Worm (Caenorhabditis elegans) whole organism, young adult: Measurements from ENCODE around the gene Y45G5AM.5.

Experiments
- C17E4.6 ChIP-seq: fragments of 200-800 bp; sonication (Bioruptor generic); IDR thresholded peaks from 2 replicates; pipeline ENCODE4 v1.3.6; 2022; ENCODE audit warnings: missing genetic modification reagents, missing genetic modification characterization, missing compliant biosample characterization
- D2030.7 ChIP-seq: fragments of 200-800 bp; sonication (Bioruptor generic); IDR thresholded peaks from 2 replicates; pipeline ENCODE4 v1.3.6; 2022; ENCODE audit warnings: missing genetic modification reagents, missing genetic modification characterization, missing compliant biosample characterization
- F33H1.4 ChIP-seq: fragments of 200-800 bp; sonication (Bioruptor generic); IDR thresholded peaks from 2 replicates; pipeline ENCODE4 v1.3.6; 2022; ENCODE audit warnings: missing genetic modification reagents, missing genetic modification characterization, missing compliant biosample characterization
- F49E8.2 ChIP-seq: sonication (generic microtip); optimal IDR thresholded peaks from 3 replicates; lab custom pipeline; 2017; ENCODE audit warnings: missing genetic modification characterization, mild to moderate bottlenecking, missing compliant biosample characterization, antibody characterized with exemption, moderate library complexity; ENCODE audit not compliant: insufficient read depth
- T26A5.8 ChIP-seq: sonication (generic microtip); optimal IDR thresholded peaks from 2 replicates; lab custom pipeline; 2016; ENCODE audit warnings: missing genetic modification characterization, missing compliant biosample characterization
- atf-7 ChIP-seq: sonication (generic microtip); optimal IDR thresholded peaks from 2 replicates; lab custom pipeline; 2017; ENCODE audit warnings: mild to moderate bottlenecking, missing genetic modification characterization, missing compliant biosample characterization
- attf-3 ChIP-seq: fragments of 200-800 bp; sonication (Bioruptor generic); conservative IDR thresholded peaks from 2 replicates; pipeline ENCODE4 v1.3.6; 2022; ENCODE audit warnings: missing genetic modification reagents, missing genetic modification characterization, missing compliant biosample characterization
- attf-6 ChIP-seq: fragments of 200-800 bp; sonication (Bioruptor generic); IDR thresholded peaks from 2 replicates; pipeline ENCODE4 v1.3.6; 2022; ENCODE audit warnings: missing genetic modification reagents, missing genetic modification characterization, missing compliant biosample characterization
- bed-1 ChIP-seq: fragments of 200-800 bp; sonication (Bioruptor generic); IDR thresholded peaks from 2 replicates; pipeline ENCODE4 v1.3.6; 2022; ENCODE audit warnings: missing genetic modification reagents, missing genetic modification characterization, missing compliant biosample characterization
- cebp-2 ChIP-seq: fragments of 200-800 bp; sonication (Bioruptor generic); IDR thresholded peaks from 2 replicates; pipeline ENCODE4 v1.3.6; 2022; ENCODE audit warnings: missing genetic modification characterization, missing compliant biosample characterization
- ceh-100 ChIP-seq: fragments of 200-800 bp; sonication (Bioruptor generic); IDR thresholded peaks from 2 replicates; pipeline ENCODE4 v1.3.6; 2022; ENCODE audit warnings: missing genetic modification reagents, missing genetic modification characterization, missing compliant biosample characterization
- ceh-79 ChIP-seq: sonication (generic microtip); optimal IDR thresholded peaks from 2 replicates; lab custom pipeline; 2017; ENCODE audit warnings: mild to moderate bottlenecking, missing genetic modification characterization, missing compliant biosample characterization
- ceh-91 ChIP-seq: fragments of 200-800 bp; sonication (Bioruptor generic); IDR thresholded peaks from 2 replicates; pipeline ENCODE4 v1.3.6; 2022; ENCODE audit warnings: missing genetic modification reagents, missing genetic modification characterization, missing compliant biosample characterization
- chd-7 ChIP-seq: sonication (generic microtip); optimal IDR thresholded peaks from 2 replicates; lab custom pipeline; 2016; ENCODE audit warnings: mild to moderate bottlenecking, missing genetic modification characterization, moderate library complexity, missing compliant biosample characterization
- dpl-1 ChIP-seq: fragments of 150-350 bp; optimal IDR thresholded peaks from 2 replicates; lab custom pipeline; 2014; ENCODE audit warnings: missing biosample characterization, missing genetic modification reagents, missing genetic modification characterization
- efl-1 ChIP-seq: fragments of 150-350 bp; optimal IDR thresholded peaks from 2 replicates; lab custom pipeline; 2014; ENCODE audit warnings: missing biosample characterization, missing genetic modification reagents, missing genetic modification characterization
- egl-18 ChIP-seq: fragments of 200-800 bp; sonication (Bioruptor generic); IDR thresholded peaks from 2 replicates; pipeline ENCODE4 v1.3.6; 2022; ENCODE audit warnings: missing genetic modification reagents, missing genetic modification characterization, missing compliant biosample characterization
- ets-4 ChIP-seq: fragments of 200-800 bp; sonication (Bioruptor generic); optimal IDR thresholded peaks from 2 replicates; lab custom pipeline; 2018; ENCODE audit warnings: mild to moderate bottlenecking, missing genetic modification characterization, missing compliant biosample characterization
- gei-17 ChIP-seq: fragments of 200-800 bp; sonication (Bioruptor generic); optimal IDR thresholded peaks from 2 replicates; lab custom pipeline; 2018; ENCODE audit warnings: mild to moderate bottlenecking, missing genetic modification characterization, missing compliant biosample characterization
- hlh-12 ChIP-seq: sonication (generic microtip); optimal IDR thresholded peaks from 2 replicates; lab custom pipeline; 2016; ENCODE audit warnings: missing genetic modification characterization, missing compliant biosample characterization
- hlh-26 ChIP-seq: fragments of 200-800 bp; sonication (Bioruptor generic); conservative IDR thresholded peaks from 2 replicates; pipeline ENCODE4 v1.3.6; 2022; ENCODE audit warnings: missing genetic modification reagents, missing genetic modification characterization, missing compliant biosample characterization
- hmg-1.2 ChIP-seq: fragments of 200-800 bp; sonication (Bioruptor generic); IDR thresholded peaks from 2 replicates; pipeline ENCODE4 v1.3.6; 2022; ENCODE audit warnings: missing genetic modification reagents, missing genetic modification characterization, missing compliant biosample characterization
- hsf-1 ChIP-seq: fragments of 200-800 bp; sonication (Bioruptor generic); IDR thresholded peaks from 2 replicates; pipeline ENCODE4 v1.3.6; 2022; ENCODE audit warnings: missing genetic modification reagents, missing genetic modification characterization, missing compliant biosample characterization
- lag-1 ChIP-seq: fragments of 200-800 bp; sonication (Bioruptor generic); IDR thresholded peaks from 2 replicates; pipeline ENCODE4 v1.3.6; 2022; ENCODE audit warnings: missing genetic modification reagents, missing genetic modification characterization, missing compliant biosample characterization
- lin-40 ChIP-seq: sonication (generic microtip); optimal IDR thresholded peaks from 2 replicates; lab custom pipeline; 2016; ENCODE audit warnings: missing genetic modification characterization, mild to moderate bottlenecking, missing compliant biosample characterization, missing genotype, missing genetic modification reagents
- lsl-1 ChIP-seq: fragments of 200-800 bp; sonication (Bioruptor generic); optimal IDR thresholded peaks from 2 replicates; lab custom pipeline; 2018; ENCODE audit warnings: mild to moderate bottlenecking, missing genetic modification characterization, moderate library complexity, missing compliant biosample characterization
- madf-3 ChIP-seq: fragments of 200-800 bp; sonication (Bioruptor generic); IDR thresholded peaks from 2 replicates; pipeline ENCODE4 v1.3.6; 2022; ENCODE audit warnings: missing genetic modification reagents, missing genetic modification characterization, missing compliant biosample characterization
- madf-6 ChIP-seq: fragments of 200-800 bp; sonication (Bioruptor generic); IDR thresholded peaks from 2 replicates; pipeline ENCODE4 v1.3.6; 2022; ENCODE audit warnings: missing genetic modification reagents, missing genetic modification characterization, missing compliant biosample characterization
- mcd-1 ChIP-seq: fragments of 200-800 bp; sonication (Bioruptor generic); IDR thresholded peaks from 2 replicates; pipeline ENCODE4 v1.3.6; 2022; ENCODE audit warnings: missing genetic modification reagents, missing genetic modification characterization, missing compliant biosample characterization
- mxl-1 ChIP-seq: sonication (generic microtip); optimal IDR thresholded peaks from 2 replicates; lab custom pipeline; 2016; ENCODE audit warnings: missing genetic modification characterization, missing compliant biosample characterization
- nfya-1 ChIP-seq: sonication (generic microtip); optimal IDR thresholded peaks from 2 replicates; lab custom pipeline; 2017; ENCODE audit warnings: antibody characterized with exemption, missing compliant biosample characterization, missing genetic modification characterization, borderline replicate concordance; ENCODE audit not compliant: insufficient read depth
- nhr-27 ChIP-seq: fragments of 200-800 bp; sonication (Bioruptor generic); optimal IDR thresholded peaks from 2 replicates; lab custom pipeline; 2018; ENCODE audit warnings: mild to moderate bottlenecking, missing genetic modification characterization, moderate library complexity, missing compliant biosample characterization
- nhr-90 ChIP-seq: sonication (generic microtip); optimal IDR thresholded peaks from 2 replicates; lab custom pipeline; 2016; ENCODE audit warnings: missing genotype, mild to moderate bottlenecking, missing genetic modification characterization, missing compliant biosample characterization
- snpc-3.4 ChIP-seq: sonication (generic microtip); optimal IDR thresholded peaks from 2 replicates; lab custom pipeline; 2017; ENCODE audit warnings: missing genetic modification characterization, mild to moderate bottlenecking, missing compliant biosample characterization, antibody characterized with exemption, moderate library complexity, missing genotype, missing genetic modification reagents
- snpc-4 ChIP-seq, 5 experiments: fragments of 150-350 bp in 1 of 5; sonication (generic microtip) in 4 of 5; optimal IDR thresholded peaks; 2 replicates each; lab custom pipeline; 2014 to 2018; ENCODE audit warnings: missing genetic modification characterization in 5 of 5, missing biosample characterization in 3 of 5, antibody characterized with exemption in 2 of 5, mild to moderate bottlenecking in 2 of 5, missing compliant biosample characterization in 2 of 5, missing genotype in 2 of 5, moderate library complexity in 2 of 5, missing genetic modification reagents in 1 of 5
- tbp1 ChIP-seq: fragments of 200-800 bp; sonication (Bioruptor generic); optimal IDR thresholded peaks from 2 replicates; lab custom pipeline; 2018; ENCODE audit warnings: mild to moderate bottlenecking, missing genetic modification characterization, missing compliant biosample characterization
- tlf-1 ChIP-seq: fragments of 200-800 bp; sonication (Bioruptor generic); optimal IDR thresholded peaks from 2 replicates; lab custom pipeline; 2018; ENCODE audit warnings: mild to moderate bottlenecking, missing genetic modification characterization, missing compliant biosample characterization
- unc-130 ChIP-seq: sonication (generic microtip); optimal IDR thresholded peaks from 2 replicates; lab custom pipeline; 2016; ENCODE audit warnings: missing genetic modification reagents, missing genetic modification characterization, missing compliant biosample characterization
- ztf-26 ChIP-seq: sonication (generic microtip); optimal IDR thresholded peaks from 2 replicates; lab custom pipeline; 2017; ENCODE audit warnings: missing genetic modification characterization, missing compliant biosample characterization
- ztf-6 ChIP-seq: fragments of 200-800 bp; sonication (Bioruptor generic); IDR thresholded peaks from 2 replicates; pipeline ENCODE4 v1.3.6; 2022; ENCODE audit warnings: missing genetic modification reagents, missing genetic modification characterization, missing compliant biosample characterization

Gene Y45G5AM.5

ce11 chrV:4169658-4170057, 9.5 kb downstream of the Y45G5AM.5 start:
- TF ChIP-seq tlf-1 (GFP tag; lab: Kevin White, UChicago) (no peak), gei-17 (GFP tag; lab: Kevin White, UChicago) (no peak), hlh-12 (no peak), snpc-4 (GFP tag; optimal IDR thresholded peaks at IDR 0.05; lab: Kevin White, UChicago) (peak; percentile 13), snpc-4 (tag; optimal IDR thresholded peaks at IDR 0.05; lab: Kevin White, UChicago) (no peak), hmg-1.2 (GFP tag; lab: Robert Waterston, UW) (peak; percentile 20; the same call in 1 of the 2 replicates), nfya-1 (tag; lab: Kevin White, UChicago) (no peak), hsf-1 (GFP tag; lab: Robert Waterston, UW) (no peak), madf-6 (peak; percentile 47; the same call in 1 of the 2 replicates), nhr-90 (tag; lab: Kevin White, UChicago) (no peak), nhr-27 (no peak), ets-4 (no peak), dpl-1 (GFP tag; lab: Kevin White, UChicago) (peak; percentile 2), chd-7 (tag; lab: Kevin White, UChicago) (no peak), attf-3 (GFP tag; lab: Robert Waterston, UW) (no peak), tbp1 (GFP tag; lab: Kevin White, UChicago) (peak; percentile 2), mxl-1 (tag; lab: Kevin White, UChicago) (no peak), ceh-100 (GFP tag; lab: Robert Waterston, UW) (no peak), ztf-6 (GFP tag; lab: Robert Waterston, UW) (no peak), F49E8.2 (tag; lab: Kevin White, UChicago) (peak; percentile 18), ceh-91 (GFP tag; lab: Robert Waterston, UW) (0 out of 2 replicates have a peak, but pooled peaks have one; percentile 21), F33H1.4 (GFP tag; lab: Robert Waterston, UW) (peak; percentile 41; the same call in 1 of the 2 replicates), egl-18 (GFP tag; lab: Robert Waterston, UW) (no peak), hlh-26 (no peak), snpc-3.4 (tag; lab: Kevin White, UChicago) (peak; percentile 8), ztf-26 (no peak), T26A5.8 (tag; lab: Kevin White, UChicago) (no peak), lin-40 (tag; lab: Kevin White, UChicago) (no peak), D2030.7 (GFP tag; lab: Robert Waterston, UW) (peak; percentile 49), attf-6 (GFP tag; lab: Robert Waterston, UW) (0 out of 2 replicates have a peak, but pooled peaks have one; percentile 29), ceh-79 (tag; lab: Kevin White, UChicago) (no peak), atf-7 (tag; lab: Kevin White, UChicago) (no peak), efl-1 (GFP tag; lab: Kevin White, UChicago) (peak; percentile 24), mcd-1 (GFP tag; lab: Robert Waterston, UW) (peak; percentile 72), lsl-1 (GFP tag; lab: Kevin White, UChicago) (peak; percentile 47)

- TF ChIP-seq lag-1 (GFP tag; lab: Robert Waterston, UW), result no peak
- TF ChIP-seq snpc-4 (GFP tag; optimal IDR thresholded peaks at IDR 0.05; lab: Kevin White, UChicago), result no peak
- TF ChIP-seq snpc-4 (tag; optimal IDR thresholded peaks at IDR 0.05; lab: Kevin White, UChicago), result no peak
- no peak for TF ChIP-seq bed-1 (GFP tag; lab: Robert Waterston, UW)
- TF ChIP-seq madf-3, result no peak
- no peak for TF ChIP-seq ceh-100 (GFP tag; lab: Robert Waterston, UW)
- no peak for TF ChIP-seq C17E4.6 (GFP tag; lab: Robert Waterston, UW)
- TF ChIP-seq unc-130 (GFP tag; lab: Kevin White, UChicago), result no peak
- TF ChIP-seq mxl-1 (tag; lab: Kevin White, UChicago), result no peak
- TF ChIP-seq cebp-2 (GFP tag; lab: Robert Waterston, UW), result no peak
- TF ChIP-seq, all 124 proteins: peak for 0
These were observed 10.0 kb downstream of the Y45G5AM.5 start, which contains the start of gene Y45G5AM.7 for ce11 chrV:4170138-4170537. TSS of gene Y45G5AM.7 (minus strand) at chrV:4170238.
